Fruit fly (Drosophila melanogaster) whole organism, embryonic: ENCODE measurements around the gene Gale.

ENCODE experiments used
- B-H2 ChIP-seq: fragments of 200-800 bp; sonication (Bioruptor generic); optimal IDR thresholded peaks from 2 replicates; lab custom pipeline; 2018; ENCODE audit warnings: missing biosample characterization, mild to moderate bottlenecking, missing genetic modification characterization
- BEAF-32 ChIP-seq: fragments of 200-800 bp; sonication (Bioruptor generic); optimal IDR thresholded peaks from 3 replicates; lab custom pipeline; 2017; ENCODE audit warnings: missing biosample characterization, missing genetic modification characterization, mild to moderate bottlenecking, moderate library complexity, missing genetic modification reagents
- CG10366 ChIP-seq: fragments of 200-800 bp; sonication (Bioruptor generic); IDR thresholded peaks from 2 replicates; pipeline ENCODE4 v1.3.6; 2022; ENCODE audit warnings: missing biosample characterization, missing genetic modification characterization
- CG10654 ChIP-seq: fragments of 200-800 bp; sonication (Bioruptor generic); optimal IDR thresholded peaks from 2 replicates; lab custom pipeline; 2016; ENCODE audit warnings: missing biosample characterization, missing genetic modification characterization
- CG11504 ChIP-seq: fragments of 200-800 bp; sonication (Bioruptor generic); optimal IDR thresholded peaks from 3 replicates; lab custom pipeline; 2019; ENCODE audit warnings: missing biosample characterization, mild to moderate bottlenecking, missing genetic modification characterization, moderate library complexity
- CG12299 ChIP-seq: fragments of 200-800 bp; sonication (Bioruptor generic); optimal IDR thresholded peaks from 2 replicates; lab custom pipeline; 2018; ENCODE audit warnings: missing biosample characterization, mild to moderate bottlenecking, missing genetic modification characterization
- CG1233 ChIP-seq: fragments of 200-800 bp; sonication (Bioruptor generic); optimal IDR thresholded peaks from 4 replicates; lab custom pipeline; 2018; ENCODE audit warnings: missing biosample characterization, mild to moderate bottlenecking, missing genetic modification characterization
- CG14050 ChIP-seq: fragments of 200-800 bp; sonication (Bioruptor generic); IDR thresholded peaks from 3 replicates; pipeline ENCODE4 v1.3.6; 2022; ENCODE audit warnings: missing biosample characterization, missing genetic modification characterization
- CG16779 ChIP-seq: fragments of 200-800 bp; sonication (Bioruptor generic); IDR thresholded peaks from 2 replicates; pipeline ENCODE4 v1.3.6; 2022; ENCODE audit warnings: missing biosample characterization, missing genetic modification characterization
- CG16863 ChIP-seq: fragments of 200-800 bp; sonication (Bioruptor generic); optimal IDR thresholded peaks from 3 replicates; lab custom pipeline; 2016; ENCODE audit warnings: missing biosample characterization, missing genetic modification characterization
- CG17361 ChIP-seq: fragments of 200-800 bp; sonication (Bioruptor generic); IDR thresholded peaks from 3 replicates; pipeline ENCODE4 v1.3.6; 2022; ENCODE audit warnings: missing biosample characterization, missing genetic modification characterization
- CG17912 ChIP-seq: fragments of 200-800 bp; sonication (Bioruptor generic); optimal IDR thresholded peaks from 2 replicates; lab custom pipeline; 2018; ENCODE audit warnings: missing biosample characterization, mild to moderate bottlenecking, missing genetic modification characterization
- CG1832 ChIP-seq: fragments of 200-800 bp; sonication (Bioruptor generic); optimal IDR thresholded peaks from 2 replicates; lab custom pipeline; 2017; ENCODE audit warnings: missing biosample characterization, mild to moderate bottlenecking, missing genetic modification characterization, inconsistent platforms
- CG18599 ChIP-seq: fragments of 200-800 bp; sonication (Bioruptor generic); optimal IDR thresholded peaks from 3 replicates; lab custom pipeline; 2017; ENCODE audit warnings: missing biosample characterization, missing genetic modification characterization, mild to moderate bottlenecking, moderate library complexity, missing genetic modification reagents
- CG2116 ChIP-seq: fragments of 200-800 bp; sonication (Bioruptor generic); optimal IDR thresholded peaks from 3 replicates; lab custom pipeline; 2018; ENCODE audit warnings: missing biosample characterization, mild to moderate bottlenecking, missing genetic modification characterization
- CG2889 ChIP-seq: fragments of 200-800 bp; sonication (Bioruptor generic); IDR thresholded peaks from 3 replicates; pipeline ENCODE4 v1.3.6; 2022; ENCODE audit warnings: missing biosample characterization, missing genetic modification characterization
- CG3163 ChIP-seq: fragments of 200-800 bp; sonication (Bioruptor generic); optimal IDR thresholded peaks from 3 replicates; lab custom pipeline; 2016; ENCODE audit warnings: missing biosample characterization, missing genetic modification characterization
- CG6254 ChIP-seq: fragments of 200-800 bp; sonication (Bioruptor generic); optimal IDR thresholded peaks from 3 replicates; lab custom pipeline; 2017; ENCODE audit warnings: mild to moderate bottlenecking, missing biosample characterization, missing genetic modification reagents, missing genetic modification characterization
- CG7928 ChIP-seq: fragments of 200-800 bp; sonication (Bioruptor generic); optimal IDR thresholded peaks from 2 replicates; lab custom pipeline; 2017; ENCODE audit warnings: missing biosample characterization, mild to moderate bottlenecking, missing genetic modification characterization
- CG8765 ChIP-seq: fragments of 200-800 bp; sonication (Bioruptor generic); IDR thresholded peaks from 2 replicates; pipeline ENCODE4 v1.3.6; 2022; ENCODE audit warnings: missing biosample characterization, missing genetic modification characterization
- CG9817 ChIP-seq: fragments of 200-800 bp; sonication (Bioruptor generic); optimal IDR thresholded peaks from 2 replicates; lab custom pipeline; 2018; ENCODE audit warnings: missing biosample characterization, mild to moderate bottlenecking, missing genetic modification characterization, moderate library complexity
- CHES-1-like ChIP-seq: fragments of 200-800 bp; sonication (Bioruptor generic); optimal IDR thresholded peaks from 2 replicates; lab custom pipeline; 2016; ENCODE audit warnings: missing biosample characterization, missing genetic modification characterization
- Deaf1 ChIP-seq: fragments of 200-800 bp; optimal IDR thresholded peaks from 3 replicates; lab custom pipeline; 2019; ENCODE audit warnings: missing biosample characterization, mild to moderate bottlenecking, missing genetic modification characterization, moderate library complexity
- Dfd ChIP-seq, 2 experiments: fragments of >200 bp; optimal IDR thresholded peaks; 2 replicates each; lab custom pipeline; 2017; ENCODE audit warnings: missing biosample characterization in 2 of 2, missing genetic modification characterization in 2 of 2
- Ets97D ChIP-seq: fragments of 200-800 bp; sonication (Bioruptor generic); optimal IDR thresholded peaks from 3 replicates; lab custom pipeline; 2016; ENCODE audit warnings: missing biosample characterization, missing genetic modification characterization
- HLH3B ChIP-seq: fragments of 200-800 bp; sonication (Bioruptor generic); IDR thresholded peaks from 2 replicates; pipeline ENCODE4 v1.3.6; 2022; ENCODE audit warnings: missing biosample characterization, missing genetic modification characterization
- Hr3 ChIP-seq: fragments of 200-800 bp; sonication (Bioruptor generic); optimal IDR thresholded peaks from 3 replicates; lab custom pipeline; 2016; ENCODE audit warnings: missing biosample characterization, missing genetic modification characterization
- Hr39 ChIP-seq: fragments of >200 bp; optimal IDR thresholded peaks from 2 replicates; lab custom pipeline; 2017
- Hr51 ChIP-seq, 2 experiments: fragments of 200-800 bp; sonication (Bioruptor generic); optimal IDR thresholded peaks; 2 replicates in 1 of 2; 3 replicates in 1 of 2; lab custom pipeline; 2016 to 2018; ENCODE audit warnings: missing biosample characterization in 2 of 2, missing genetic modification characterization in 2 of 2, mild to moderate bottlenecking in 1 of 2, moderate library complexity in 1 of 2
- Lim3 ChIP-seq: fragments of 200-800 bp; sonication (Bioruptor generic); IDR thresholded peaks from 2 replicates; pipeline ENCODE4 v1.3.6; 2022; ENCODE audit warnings: missing biosample characterization, missing genetic modification characterization
- Mad ChIP-seq: fragments of 200-800 bp; sonication (Bioruptor generic); optimal IDR thresholded peaks from 2 replicates; lab custom pipeline; 2016; ENCODE audit warnings: missing biosample characterization, missing genetic modification characterization
- NC2β ChIP-seq: fragments of 200-800 bp; sonication (Bioruptor generic); optimal IDR thresholded peaks from 2 replicates; lab custom pipeline; 2016; ENCODE audit warnings: missing biosample characterization, missing genetic modification characterization
- Pdp1 ChIP-seq, 2 experiments: fragments of 200-800 bp; sonication (Bioruptor generic); optimal IDR thresholded peaks; 3 replicates each; lab custom pipeline; 2016; ENCODE audit warnings: missing biosample characterization in 2 of 2, missing genetic modification characterization in 2 of 2, mild to moderate bottlenecking in 1 of 2, moderate library complexity in 1 of 2
- Rx ChIP-seq: fragments of 200-800 bp; sonication (Bioruptor generic); IDR thresholded peaks from 2 replicates; pipeline ENCODE4 v1.3.6; 2022; ENCODE audit warnings: missing biosample characterization, missing genetic modification characterization
- Side ChIP-seq: fragments of 200-800 bp; sonication (Bioruptor generic); optimal IDR thresholded peaks from 2 replicates; lab custom pipeline; 2016; ENCODE audit warnings: missing biosample characterization, missing genetic modification characterization
- Stat92E ChIP-seq, 3 experiments: fragments of >200 bp in 2 of 3; fragments of 200-800 bp in 1 of 3; sonication (Bioruptor generic) in 1 of 3; optimal IDR thresholded peaks; 2 replicates each; lab custom pipeline; 2017 to 2019; ENCODE audit warnings: missing biosample characterization in 3 of 3, missing genetic modification characterization in 3 of 3, mild to moderate bottlenecking in 1 of 3, moderate library complexity in 1 of 3
- TFAM ChIP-seq: fragments of 200-800 bp; sonication (Bioruptor generic); optimal IDR thresholded peaks from 2 replicates; lab custom pipeline; 2017; ENCODE audit warnings: missing biosample characterization, missing genetic modification characterization, inconsistent platforms
- ac ChIP-seq: fragments of 200-800 bp; sonication (Bioruptor generic); optimal IDR thresholded peaks from 3 replicates; lab custom pipeline; 2017; ENCODE audit warnings: missing biosample characterization, mild to moderate bottlenecking, missing genetic modification characterization
- ara ChIP-seq: fragments of 200-800 bp; sonication (Bioruptor generic); IDR thresholded peaks from 2 replicates; pipeline ENCODE4 v1.3.6; 2022; ENCODE audit warnings: missing biosample characterization, missing genetic modification characterization
- bsh ChIP-seq, 2 experiments: fragments of 200-800 bp; sonication (Bioruptor generic); optimal IDR thresholded peaks; 2 replicates each; lab custom pipeline; 2017 to 2018; ENCODE audit warnings: mild to moderate bottlenecking in 2 of 2, missing biosample characterization in 2 of 2, missing genetic modification characterization in 2 of 2, moderate library complexity in 1 of 2
- corto ChIP-seq: fragments of 200-800 bp; sonication (Bioruptor generic); optimal IDR thresholded peaks from 2 replicates; lab custom pipeline; 2016; ENCODE audit warnings: missing biosample characterization, mild to moderate bottlenecking, missing genetic modification characterization, moderate library complexity
- crc ChIP-seq: fragments of 200-800 bp; sonication (Bioruptor generic); optimal IDR thresholded peaks from 2 replicates; lab custom pipeline; 2016; ENCODE audit warnings: missing biosample characterization, missing genetic modification characterization
- da ChIP-seq: fragments of 200-800 bp; sonication (Bioruptor generic); optimal IDR thresholded peaks from 2 replicates; lab custom pipeline; 2016; ENCODE audit warnings: missing biosample characterization, missing genetic modification characterization
- dm ChIP-seq: fragments of 200-800 bp; sonication (Bioruptor generic); optimal IDR thresholded peaks from 3 replicates; lab custom pipeline; 2016; ENCODE audit warnings: missing biosample characterization, missing genetic modification characterization
- ewg ChIP-seq: fragments of 200-800 bp; sonication (Bioruptor generic); optimal IDR thresholded peaks from 3 replicates; lab custom pipeline; 2017; ENCODE audit warnings: mild to moderate bottlenecking, missing biosample characterization, missing genetic modification reagents, missing genetic modification characterization
- gfzf ChIP-seq: fragments of 200-800 bp; sonication (Bioruptor generic); optimal IDR thresholded peaks from 2 replicates; lab custom pipeline; 2016; ENCODE audit warnings: missing biosample characterization, mild to moderate bottlenecking, missing genetic modification characterization, moderate library complexity
- gsb ChIP-seq: fragments of 200-800 bp; sonication (Bioruptor generic); IDR thresholded peaks from 2 replicates; pipeline ENCODE4 v1.3.6; 2022; ENCODE audit warnings: missing biosample characterization, missing genetic modification characterization
- lbe ChIP-seq: fragments of 200-800 bp; sonication (Bioruptor generic); optimal IDR thresholded peaks from 2 replicates; lab custom pipeline; 2016; ENCODE audit warnings: missing biosample characterization, mild to moderate bottlenecking, missing genetic modification characterization
- mam ChIP-seq: fragments of 200-800 bp; sonication (Bioruptor generic); optimal IDR thresholded peaks from 3 replicates; lab custom pipeline; 2016; ENCODE audit warnings: missing biosample characterization, missing genetic modification characterization
- row ChIP-seq: fragments of 200-800 bp; sonication (Bioruptor generic); IDR thresholded peaks from 3 replicates; pipeline ENCODE4 v1.3.6; 2022; ENCODE audit warnings: missing biosample characterization, missing genetic modification characterization
- sens ChIP-seq: fragments of 200-800 bp; sonication (Bioruptor generic); peaks from one replicate; lab custom pipeline; 2016; ENCODE audit warnings: missing biosample characterization, missing genetic modification characterization
- trh ChIP-seq: fragments of 200-800 bp; sonication (Bioruptor generic); optimal IDR thresholded peaks from 2 replicates; lab custom pipeline; 2016; ENCODE audit warnings: missing biosample characterization, missing genetic modification characterization

Gale gene

DNA sequence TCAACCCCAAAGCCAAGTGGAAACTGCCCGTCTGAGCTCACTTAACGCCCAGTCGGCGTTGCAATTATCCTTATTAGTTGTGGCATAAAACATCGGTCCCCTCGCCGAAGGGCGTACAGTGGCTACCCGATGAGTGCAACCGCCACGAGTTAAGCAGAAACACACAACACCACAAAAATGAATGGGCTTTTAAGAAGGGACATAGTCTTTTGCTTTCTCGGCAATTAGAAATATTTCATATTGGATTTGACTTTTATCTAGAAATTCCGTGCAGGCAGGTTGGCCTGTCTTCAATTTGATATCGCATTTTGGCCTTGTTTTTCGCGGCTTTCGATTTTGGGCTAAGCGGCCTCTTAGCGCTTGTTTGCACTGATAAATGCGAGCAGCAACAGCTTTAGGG is 15.5 kb downstream of the Gale start (continued):
- TF ChIP-seq Hr39 (lab: Kevin White, UChicago) (no peak), CG2116 (GFP tag; lab: Kevin White, UChicago) (no peak), BEAF-32 (GFP tag; lab: Kevin White, UChicago) (no peak), row (peak; percentile 22; the same call in 1 of the 3 replicates), corto (GFP tag; lab: Kevin White, UChicago) (peak; percentile 47), sens (GFP tag; lab: Kevin White, UChicago) (peak; percentile 25), CG16863 (GFP tag; lab: Kevin White, UChicago) (no peak), CG10366 (no peak), HLH3B (GFP tag; lab: Robert Waterston, UW) (no peak), gfzf (no peak), da (GFP tag; lab: Kevin White, UChicago) (no peak), dm (GFP tag; lab: Kevin White, UChicago) (no peak), CG6254 (GFP tag; lab: Kevin White, UChicago) (no peak), CG10654 (no peak), CG12299 (no peak), Deaf1 (tag; lab: Kevin White, UChicago) (no peak), lbe (peak; percentile 81), CG17361 (GFP tag; lab: Robert Waterston, UW) (no peak), Lim3 (GFP tag; lab: Robert Waterston, UW) (no peak), CG1832 (GFP tag; lab: Kevin White, UChicago) (no peak), CG9817 (no peak), ac (no peak)

DNA sequence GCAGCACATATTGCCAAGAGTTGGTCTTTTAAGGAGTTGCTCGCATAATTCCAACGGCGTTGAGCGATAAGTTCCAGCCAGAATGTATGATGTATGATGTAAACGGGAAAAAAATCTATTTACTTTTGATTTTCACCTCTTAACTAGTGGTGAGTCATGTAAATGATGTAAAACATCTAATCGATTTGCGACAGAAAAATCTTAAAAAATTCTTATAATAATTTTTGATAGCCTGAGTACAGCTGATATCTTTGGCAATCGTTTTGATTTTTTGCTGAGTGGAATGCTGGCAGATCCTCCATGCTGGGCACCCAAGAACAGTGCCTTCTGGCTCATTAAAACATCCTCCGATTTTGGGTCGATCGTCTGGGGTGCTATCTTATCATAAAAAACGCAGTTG is 18.2 kb downstream of the Gale start:
- TF ChIP-seq gsb (GFP tag; lab: Robert Waterston, UW) (no peak), B-H2 (GFP tag; lab: Kevin White, UChicago) (no peak), trh (GFP tag; lab: Kevin White, UChicago) (no peak), crc (GFP tag; lab: Kevin White, UChicago) (no peak), bsh (GFP tag; optimal IDR thresholded peaks at IDR 0.05; lab: Kevin White, UChicago) (no peak), CG3163 (no peak), Dfd (GFP tag; optimal IDR thresholded peaks at IDR 0.05; lab: Kevin White, UChicago) (no peak), Pdp1 (GFP tag; optimal IDR thresholded peaks at IDR 0.05; lab: Kevin White, UChicago) (no peak), Hr51 (GFP tag; optimal IDR thresholded peaks at IDR 0.05; lab: Kevin White, UChicago) (no peak), Hr3 (GFP tag; lab: Kevin White, UChicago) (no peak), CG18599 (no peak), CG7928 (GFP tag; lab: Kevin White, UChicago) (no peak), CG11504 (tag; lab: Kevin White, UChicago) (no peak), CG17912 (no peak), Side (GFP tag; lab: Kevin White, UChicago) (no peak), CG14050 (GFP tag; lab: Robert Waterston, UW) (no peak), CG16779 (GFP tag; lab: Robert Waterston, UW) (no peak), TFAM (GFP tag; lab: Kevin White, UChicago) (no peak)

dm6 chr3L:673324-673723 is 25.0 kb downstream of the Gale start:
- no peak for TF ChIP-seq NC2β (GFP tag; lab: Kevin White, UChicago)
- TF ChIP-seq CG10654, result no peak
- TF ChIP-seq Ets97D, result no peak
- no peak for TF ChIP-seq ac
- no peak for TF ChIP-seq CG2889 (GFP tag; lab: Robert Waterston, UW)
- TF ChIP-seq ara (GFP tag; lab: Robert Waterston, UW), result no peak
- no peak for TF ChIP-seq Mad (GFP tag; lab: Kevin White, UChicago)
- TF ChIP-seq mam (GFP tag; lab: Kevin White, UChicago), result no peak
- no peak for TF ChIP-seq CG8765 (GFP tag; lab: Robert Waterston, UW)
- TF ChIP-seq row, result no peak
- no peak for TF ChIP-seq Rx (GFP tag; lab: Robert Waterston, UW)
- no peak for TF ChIP-seq CHES-1-like (GFP tag; lab: Kevin White, UChicago)
- peak; percentile 4 for TF ChIP-seq ewg
- no peak for TF ChIP-seq Stat92E (GFP tag; optimal IDR thresholded peaks at IDR 0.05; lab: Kevin White, UChicago)
- no peak for TF ChIP-seq CG1233 (GFP tag; lab: Kevin White, UChicago)
